Worm (Caenorhabditis elegans): ENCODE measurements around the gene idpb-4.

- TF ChIP-seq dmd-8 (GFP tag; IDR thresholded peaks at IDR 0.05): no peak
- no peak for TF ChIP-seq nhr-237 (tag; optimal IDR thresholded peaks at IDR 0.05)
- no peak for TF ChIP-seq fkh-10 (GFP tag; optimal IDR thresholded peaks at IDR 0.05)
- TF ChIP-seq lir-3 (tag; optimal IDR thresholded peaks at IDR 0.05): no peak
- TF ChIP-seq gei-8 (GFP tag; optimal IDR thresholded peaks at IDR 0.05): no peak
- TF ChIP-seq dmd-9 (GFP tag; IDR thresholded peaks at IDR 0.05): no peak
- no peak for TF ChIP-seq pha-4 (GFP tag; IDR thresholded peaks at IDR 0.05)
- TF ChIP-seq pha-4 (tag; optimal IDR thresholded peaks at IDR 0.05): no peak
These were observed 27.0 kb downstream of the idpb-4 start, which contains the start of gene srg-15 for ce11 chrII:8710317-8710716.

All from whole organism, L4 larva.